Fruit fly (Drosophila melanogaster) whole organism, embryonic: ENCODE results near the gene CG18265.
A peak's percentile ranks its signal among the peaks of the same experiment; 100 is the strongest.

Experiments used
- ATbp ChIP-seq: fragments of 200-800 bp; sonication (Bioruptor generic); optimal IDR thresholded peaks from 2 replicates; lab custom pipeline; 2017; ENCODE audit warnings: missing biosample characterization, mild to moderate bottlenecking, missing genetic modification characterization, missing genetic modification reagents
- Asciz ChIP-seq: fragments of 200-800 bp; sonication (Bioruptor generic); optimal IDR thresholded peaks from 2 replicates; lab custom pipeline; 2017; ENCODE audit warnings: missing biosample characterization, mild to moderate bottlenecking, missing genetic modification characterization, missing genetic modification reagents
- CG10565 ChIP-seq: fragments of 200-800 bp; sonication (Bioruptor generic); optimal IDR thresholded peaks from 3 replicates; lab custom pipeline; 2016; ENCODE audit warnings: missing biosample characterization, mild to moderate bottlenecking, missing genetic modification characterization
- CG10979 ChIP-seq: fragments of 200-800 bp; sonication (Bioruptor generic); optimal IDR thresholded peaks from 2 replicates; lab custom pipeline; 2018; ENCODE audit warnings: missing biosample characterization, mild to moderate bottlenecking, missing genetic modification characterization, moderate library complexity
- CG11093 ChIP-seq: fragments of 200-800 bp; sonication (Bioruptor generic); IDR thresholded peaks from 3 replicates; pipeline ENCODE4 v1.3.6; 2022; ENCODE audit warnings: missing biosample characterization, missing genetic modification characterization
- CG12155 ChIP-seq: fragments of 200-800 bp; sonication (Bioruptor generic); optimal IDR thresholded peaks from 3 replicates; lab custom pipeline; 2016; ENCODE audit warnings: missing biosample characterization, missing genetic modification characterization
- CG12769 ChIP-seq: fragments of 200-800 bp; sonication (Bioruptor generic); optimal IDR thresholded peaks from 2 replicates; lab custom pipeline; 2019; ENCODE audit warnings: missing biosample characterization, mild to moderate bottlenecking, missing genetic modification characterization, moderate library complexity
- CG12942 ChIP-seq: fragments of 200-800 bp; sonication (Bioruptor generic); optimal IDR thresholded peaks from 3 replicates; lab custom pipeline; 2016; ENCODE audit warnings: missing biosample characterization, missing genetic modification characterization
- CG15479 ChIP-seq: fragments of 200-800 bp; sonication (Bioruptor generic); optimal IDR thresholded peaks from 3 replicates; lab custom pipeline; 2019; ENCODE audit warnings: missing biosample characterization, mild to moderate bottlenecking, missing genetic modification characterization, moderate library complexity
- CG17568 ChIP-seq: fragments of 200-800 bp; sonication (Bioruptor generic); optimal IDR thresholded peaks from 2 replicates; lab custom pipeline; 2018; ENCODE audit warnings: missing biosample characterization, mild to moderate bottlenecking, missing genetic modification characterization, moderate library complexity
- CG17612 ChIP-seq: fragments of 200-800 bp; sonication (Bioruptor generic); IDR thresholded peaks from 2 replicates; pipeline ENCODE4 v1.3.6; 2022; ENCODE audit warnings: missing biosample characterization, missing genetic modification characterization
- CG34224 ChIP-seq: fragments of 200-800 bp; sonication (Bioruptor generic); IDR thresholded peaks from 3 replicates; pipeline ENCODE4 v1.3.6; 2022; ENCODE audit warnings: missing biosample characterization, missing genetic modification characterization; ENCODE audit not compliant: partially characterized antibody
- CG3726 ChIP-seq: fragments of 200-800 bp; sonication (Bioruptor generic); IDR thresholded peaks from 3 replicates; pipeline ENCODE4, ENCODE4 v1.3.6; 2022; ENCODE audit warnings: missing biosample characterization, missing genetic modification characterization
- CG6175 ChIP-seq: fragments of 200-800 bp; sonication (Bioruptor generic); IDR thresholded peaks from 3 replicates; pipeline ENCODE4 v1.3.6; 2022; ENCODE audit warnings: missing biosample characterization, missing genetic modification characterization
- CG6813 ChIP-seq: fragments of 200-800 bp; sonication (Bioruptor generic); optimal IDR thresholded peaks from 2 replicates; lab custom pipeline; 2017; ENCODE audit warnings: missing biosample characterization, missing genetic modification characterization, mild to moderate bottlenecking, moderate library complexity, missing genetic modification reagents
- ERR ChIP-seq: fragments of 200-800 bp; sonication (Bioruptor generic); optimal IDR thresholded peaks from 2 replicates; lab custom pipeline; 2016; ENCODE audit warnings: missing biosample characterization, missing genetic modification characterization
- Elba2 ChIP-seq: fragments of 200-800 bp; sonication (Bioruptor generic); optimal IDR thresholded peaks from 3 replicates; lab custom pipeline; 2016; ENCODE audit warnings: missing biosample characterization, missing genetic modification characterization
- Fer3 ChIP-seq: fragments of 200-800 bp; sonication (Bioruptor generic); optimal IDR thresholded peaks from 2 replicates; lab custom pipeline; 2018; ENCODE audit warnings: missing biosample characterization, mild to moderate bottlenecking, missing genetic modification characterization, moderate library complexity
- Mes4 ChIP-seq: fragments of 200-800 bp; sonication (Bioruptor generic); optimal IDR thresholded peaks from 2 replicates; lab custom pipeline; 2016; ENCODE audit warnings: missing biosample characterization, missing genetic modification characterization
- NC2β ChIP-seq: fragments of 200-800 bp; sonication (Bioruptor generic); optimal IDR thresholded peaks from 2 replicates; lab custom pipeline; 2016; ENCODE audit warnings: missing biosample characterization, missing genetic modification characterization
- NFAT ChIP-seq: fragments of 200-800 bp; sonication (Bioruptor generic); IDR thresholded peaks from 2 replicates; pipeline ENCODE4 v1.3.6; 2022; ENCODE audit warnings: missing biosample characterization, missing genetic modification characterization
- NfI ChIP-seq: fragments of 200-800 bp; sonication (Bioruptor generic); optimal IDR thresholded peaks from 3 replicates; lab custom pipeline; 2018; ENCODE audit warnings: missing biosample characterization, mild to moderate bottlenecking, missing genetic modification characterization, moderate library complexity
- Oaz ChIP-seq: fragments of 200-800 bp; sonication (Bioruptor generic); IDR thresholded peaks from 2 replicates; pipeline ENCODE4 v1.3.6; 2022; ENCODE audit warnings: missing biosample characterization, missing genetic modification characterization
- Oli ChIP-seq: fragments of 200-800 bp; sonication (Bioruptor generic); optimal IDR thresholded peaks from 2 replicates; lab custom pipeline; 2018; ENCODE audit warnings: missing biosample characterization, mild to moderate bottlenecking, missing genetic modification characterization, moderate library complexity
- Sox100B ChIP-seq: fragments of 200-800 bp; sonication (Bioruptor generic); optimal IDR thresholded peaks from 3 replicates; lab custom pipeline; 2018; ENCODE audit warnings: missing biosample characterization, mild to moderate bottlenecking, missing genetic modification characterization
- Usf ChIP-seq: fragments of 200-800 bp; sonication (Bioruptor generic); optimal IDR thresholded peaks from 2 replicates; lab custom pipeline; 2017; ENCODE audit warnings: missing genotype, missing biosample characterization, missing genetic modification characterization
- YL-1 ChIP-seq: fragments of 200-800 bp; sonication (Bioruptor generic); optimal IDR thresholded peaks from 3 replicates; lab custom pipeline; 2017; ENCODE audit warnings: missing biosample characterization, mild to moderate bottlenecking, missing genetic modification characterization
- amos ChIP-seq: fragments of 200-800 bp; sonication (Bioruptor generic); IDR thresholded peaks from 2 replicates; pipeline ENCODE4 v1.3.6; 2022; ENCODE audit warnings: missing biosample characterization, missing genetic modification characterization; ENCODE audit not compliant: partially characterized antibody
- btn ChIP-seq: fragments of 200-800 bp; sonication (Bioruptor generic); optimal IDR thresholded peaks from 2 replicates; lab custom pipeline; 2016; ENCODE audit warnings: missing biosample characterization, missing genetic modification characterization
- crp ChIP-seq, 2 experiments: fragments of 200-800 bp; sonication (Bioruptor generic); optimal IDR thresholded peaks; 2 replicates in 1 of 2; 3 replicates in 1 of 2; lab custom pipeline; 2017; ENCODE audit warnings: missing biosample characterization in 2 of 2, missing genetic modification characterization in 2 of 2, mild to moderate bottlenecking in 1 of 2, moderate library complexity in 1 of 2
- dm ChIP-seq: fragments of 200-800 bp; sonication (Bioruptor generic); optimal IDR thresholded peaks from 3 replicates; lab custom pipeline; 2016; ENCODE audit warnings: missing biosample characterization, missing genetic modification characterization
- fd96Cb ChIP-seq: fragments of 200-800 bp; sonication (Bioruptor generic); optimal IDR thresholded peaks from 2 replicates; lab custom pipeline; 2018; ENCODE audit warnings: missing biosample characterization, mild to moderate bottlenecking, missing genetic modification characterization, moderate library complexity
- gro ChIP-seq: fragments of 200-800 bp; sonication (Bioruptor generic); optimal IDR thresholded peaks from 2 replicates; lab custom pipeline; 2016; ENCODE audit warnings: missing biosample characterization, missing genetic modification characterization
- gsb ChIP-seq: fragments of 200-800 bp; sonication (Bioruptor generic); IDR thresholded peaks from 2 replicates; pipeline ENCODE4 v1.3.6; 2022; ENCODE audit warnings: missing biosample characterization, missing genetic modification characterization
- gt ChIP-seq: fragments of 200-800 bp; sonication (Bioruptor generic); IDR thresholded peaks from 2 replicates; pipeline ENCODE4 v1.3.6; 2022; ENCODE audit warnings: missing biosample characterization, missing genetic modification characterization
- hkb ChIP-seq, 2 experiments: fragments of 200-800 bp in 1 of 2; fragments of >200 bp in 1 of 2; sonication (Bioruptor generic) in 1 of 2; IDR thresholded peaks in 1 of 2; optimal IDR thresholded peaks in 1 of 2; 2 replicates each; pipeline versions ENCODE4 v1.3.6 to Lab custom; 2017 to 2022; ENCODE audit warnings: missing biosample characterization in 1 of 2, missing genetic modification characterization in 1 of 2
- hth ChIP-seq: fragments of >200 bp; optimal IDR thresholded peaks from 2 replicates; lab custom pipeline; 2017; ENCODE audit warnings: inconsistent platforms
- lmd ChIP-seq: fragments of 200-800 bp; sonication (Bioruptor generic); IDR thresholded peaks from 2 replicates; pipeline ENCODE4 v1.3.6; 2022; ENCODE audit warnings: missing biosample characterization, missing genetic modification characterization
- lola ChIP-seq, 3 experiments: fragments of >200 bp in 2 of 3; fragments of 200-800 bp in 1 of 3; sonication (Bioruptor generic) in 1 of 3; optimal IDR thresholded peaks; 2 replicates each; lab custom pipeline; 2017 to 2019; ENCODE audit warnings: missing biosample characterization in 3 of 3, missing genetic modification characterization in 3 of 3, mild to moderate bottlenecking in 1 of 3, moderate library complexity in 1 of 3
- luna ChIP-seq: fragments of 200-800 bp; sonication (Bioruptor generic); optimal IDR thresholded peaks from 2 replicates; lab custom pipeline; 2016; ENCODE audit warnings: missing biosample characterization, missing genetic modification characterization
- ranshi ChIP-seq: fragments of 200-800 bp; sonication (Bioruptor generic); IDR thresholded peaks from 2 replicates; pipeline ENCODE4 v1.3.6; 2022; ENCODE audit warnings: missing biosample characterization, missing genetic modification characterization
- sens-2 ChIP-seq: fragments of 200-800 bp; sonication (Bioruptor generic); IDR thresholded peaks from 2 replicates; pipeline ENCODE4 v1.3.6; 2022; ENCODE audit warnings: missing biosample characterization, missing genetic modification characterization
- sima ChIP-seq: fragments of 200-800 bp; sonication (Bioruptor generic); optimal IDR thresholded peaks from 2 replicates; lab custom pipeline; 2016; ENCODE audit warnings: missing biosample characterization, missing genetic modification characterization
- slou ChIP-seq: fragments of 200-800 bp; sonication (Bioruptor generic); optimal IDR thresholded peaks from 3 replicates; lab custom pipeline; 2016; ENCODE audit warnings: missing biosample characterization, missing genetic modification characterization
- sr ChIP-seq: fragments of 200-800 bp; sonication (Bioruptor generic); IDR thresholded peaks from 3 replicates; pipeline ENCODE4 v1.3.6; 2022; ENCODE audit warnings: missing biosample characterization, missing genetic modification characterization
- stc ChIP-seq: fragments of 200-800 bp; sonication (Bioruptor generic); IDR thresholded peaks from 2 replicates; pipeline ENCODE4 v1.3.6; 2022; ENCODE audit warnings: missing biosample characterization, missing genetic modification characterization
- stwl ChIP-seq: fragments of 200-800 bp; sonication (Bioruptor generic); optimal IDR thresholded peaks from 3 replicates; lab custom pipeline; 2018; ENCODE audit warnings: missing biosample characterization, mild to moderate bottlenecking, missing genetic modification characterization, moderate library complexity
- unc-4 ChIP-seq: fragments of 200-800 bp; sonication (Bioruptor generic); IDR thresholded peaks from 2 replicates; pipeline ENCODE4 v1.3.6; 2022; ENCODE audit warnings: missing biosample characterization, missing genetic modification characterization; ENCODE audit not compliant: partially characterized antibody
- vvl ChIP-seq: fragments of 200-800 bp; sonication (Bioruptor generic); IDR thresholded peaks from 2 replicates; pipeline ENCODE4 v1.3.6; 2022; ENCODE audit warnings: missing biosample characterization, missing genetic modification characterization

The CG18265 gene

DNA sequence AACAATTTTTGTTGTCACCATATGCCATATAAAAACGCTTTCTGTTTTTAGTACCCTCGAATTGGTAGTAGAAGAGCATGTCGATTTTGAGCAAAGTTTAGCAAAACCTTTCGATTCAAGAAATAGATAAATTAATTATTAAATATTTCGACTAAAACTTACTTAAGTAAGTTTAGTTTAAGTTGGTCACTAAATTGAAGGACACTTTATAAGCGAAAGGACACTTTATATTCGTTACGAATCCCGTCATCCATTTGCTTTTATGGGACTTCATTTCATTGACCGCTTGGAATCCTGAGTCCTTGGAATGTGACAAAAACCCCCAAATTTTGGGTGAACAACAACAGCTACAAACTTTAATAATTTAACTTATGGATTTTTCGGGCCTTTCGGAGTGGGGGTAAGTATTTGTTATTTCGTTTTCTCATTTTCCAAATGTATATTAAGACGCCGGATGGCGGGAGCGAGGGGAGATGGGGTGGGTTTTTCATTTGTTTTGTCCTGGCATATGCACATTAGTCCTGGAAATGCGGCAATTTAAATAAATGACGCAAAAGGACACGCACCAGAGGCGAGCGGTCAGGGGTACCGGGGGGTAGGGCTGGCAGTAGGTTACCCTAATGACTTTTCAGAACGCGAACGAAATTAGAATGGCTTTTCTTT is 19.8 kb downstream of the CG18265 start (continued):
- TF ChIP-seq dm (GFP tag; lab: Kevin White, UChicago): no peak
- TF ChIP-seq Sox100B (GFP tag; lab: Kevin White, UChicago): no peak
- TF ChIP-seq CG15479 (GFP tag; lab: Kevin White, UChicago): no peak
- no peak for TF ChIP-seq hkb (optimal IDR thresholded peaks at IDR 0.05; lab: Kevin White, UChicago)
- TF ChIP-seq hkb (GFP tag; IDR thresholded peaks at IDR 0.05; lab: Robert Waterston, UW): peak; percentile 59; the same call in 1 of the 2 replicates
- no peak for TF ChIP-seq NfI (GFP tag; lab: Kevin White, UChicago)
- TF ChIP-seq CG6813: peak; percentile 12
- no peak for TF ChIP-seq Usf (GFP tag; lab: Kevin White, UChicago)
- no peak for TF ChIP-seq crp (GFP tag; optimal IDR thresholded peaks at IDR 0.05; lab: Kevin White, UChicago)
- TF ChIP-seq sens-2: no peak
- peak; percentile 18 for TF ChIP-seq fd96Cb (tag; lab: Kevin White, UChicago)
- no peak for TF ChIP-seq btn (GFP tag; lab: Kevin White, UChicago)
- no peak for TF ChIP-seq NFAT (GFP tag; lab: Robert Waterston, UW)
- no peak for TF ChIP-seq CG34224 (GFP tag; lab: Robert Waterston, UW)
- TF ChIP-seq CG11093 (GFP tag; lab: Robert Waterston, UW): no peak
- no peak for TF ChIP-seq amos (GFP tag; lab: Robert Waterston, UW)
- TF ChIP-seq CG12769: no peak
- TF ChIP-seq ERR (GFP tag; lab: Kevin White, UChicago): no peak
- no peak for TF ChIP-seq gsb (GFP tag; lab: Robert Waterston, UW)
- no peak for TF ChIP-seq NC2β (GFP tag; lab: Kevin White, UChicago)
- TF ChIP-seq ranshi: no peak; the same call in 1 of the 2 replicates
- 0 out of 3 replicates have a peak, but pooled peaks have one; percentile 9 for TF ChIP-seq CG3726 (GFP tag; lab: Robert Waterston, UW)
- TF ChIP-seq stwl (tag; lab: Kevin White, UChicago): no peak
- no peak for TF ChIP-seq Oaz (GFP tag; lab: Robert Waterston, UW)
- TF ChIP-seq sima (GFP tag; lab: Kevin White, UChicago): no peak
- TF ChIP-seq hth (lab: Kevin White, UChicago): no peak
- no peak for TF ChIP-seq unc-4 (GFP tag; lab: Robert Waterston, UW)
- TF ChIP-seq Oli: peak; percentile 41
- TF ChIP-seq CG12155 (GFP tag; lab: Kevin White, UChicago): no peak
- TF ChIP-seq CG12942 (GFP tag; lab: Kevin White, UChicago): peak; percentile 3
- TF ChIP-seq luna (GFP tag; lab: Kevin White, UChicago): no peak
- TF ChIP-seq slou (GFP tag; lab: Kevin White, UChicago): no peak
- TF ChIP-seq Elba2 (GFP tag; lab: Kevin White, UChicago): no peak
- TF ChIP-seq CG17612 (GFP tag; lab: Robert Waterston, UW): no peak
- no peak for TF ChIP-seq YL-1 (GFP tag; lab: Kevin White, UChicago)
- peak; percentile 40 for TF ChIP-seq CG10979
- TF ChIP-seq ATbp (GFP tag; lab: Kevin White, UChicago): peak; percentile 17
- no peak for TF ChIP-seq stc (GFP tag; lab: Robert Waterston, UW)
- TF ChIP-seq CG10565: no peak
- TF ChIP-seq gro (GFP tag; lab: Kevin White, UChicago): no peak
- peak in 1 of 3 experiments; percentile 40 for TF ChIP-seq lola (GFP tag; optimal IDR thresholded peaks at IDR 0.05; lab: Kevin White, UChicago)
- TF ChIP-seq sr: no peak
- TF ChIP-seq Fer3 (tag; lab: Kevin White, UChicago): peak; percentile 6
- no peak for TF ChIP-seq Mes4
- TF ChIP-seq lmd (GFP tag; lab: Robert Waterston, UW): 0 out of 2 replicates have a peak, but pooled peaks have one; percentile 17
- TF ChIP-seq gt (GFP tag; lab: Robert Waterston, UW): no peak
- TF ChIP-seq Asciz (GFP tag; lab: Kevin White, UChicago): peak; percentile 25
- TF ChIP-seq CG6175 (GFP tag; lab: Robert Waterston, UW): no peak
- no peak for TF ChIP-seq CG17568 (GFP tag; lab: Kevin White, UChicago)
- peak; percentile 58 for TF ChIP-seq vvl (GFP tag; lab: Robert Waterston, UW)
